Worm (Caenorhabditis elegans): Measurements from ENCODE around the gene pdi-6.

Gene pdi-6

DNA sequence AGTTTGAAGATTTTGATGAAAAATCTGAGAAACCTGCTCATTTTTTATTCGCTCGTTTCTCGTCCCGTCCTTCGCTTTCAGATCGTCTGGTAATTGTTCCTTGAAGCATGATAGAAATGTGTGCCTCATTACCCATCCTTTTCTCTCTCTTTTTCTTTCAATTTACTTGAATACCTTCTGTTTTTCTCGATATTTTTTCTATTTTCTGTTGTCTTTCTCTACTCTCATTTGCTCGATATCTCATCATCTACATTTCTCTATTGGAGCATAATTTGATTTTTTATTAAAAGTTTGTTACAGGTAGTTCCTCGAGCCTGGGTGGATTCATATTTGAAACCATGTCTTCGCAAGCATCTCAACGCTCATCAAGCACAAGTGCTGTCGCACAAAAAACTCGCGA is 18.1 kb downstream of the pdi-6 start, which contains the start of gene ubc-17:
TSS of gene ubc-17 (plus strand) at position 301 of the 400 bp plus-strand sequence.
- TF ChIP-seq swsn-7 (tag; optimal IDR thresholded peaks at IDR 0.05) = no peak
- no peak for TF ChIP-seq aly-2 (tag; optimal IDR thresholded peaks at IDR 0.05)
- TF ChIP-seq lin-14 (GFP tag; optimal IDR thresholded peaks at IDR 0.05) = peak; percentile 9
- TF ChIP-seq nhr-12 (tag; optimal IDR thresholded peaks at IDR 0.05) = no peak

DNA sequence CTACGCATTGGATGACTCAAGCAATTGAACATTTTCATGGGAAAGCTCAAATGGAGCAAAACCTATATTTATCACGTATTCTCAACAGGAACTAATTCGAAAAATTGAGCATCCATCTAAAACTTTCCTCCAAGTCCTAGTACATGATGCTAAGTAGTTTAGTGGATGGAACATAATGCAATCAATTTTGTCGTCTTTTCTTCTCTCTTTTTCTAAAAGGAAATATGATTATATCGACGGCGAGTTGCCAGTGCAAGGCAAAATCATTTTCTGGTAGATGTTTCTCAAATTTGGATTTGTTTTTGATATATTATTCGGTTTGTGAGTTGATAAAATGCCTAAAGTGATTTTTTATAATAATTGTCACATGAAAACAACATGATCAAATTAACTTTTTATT is 27.6 kb downstream of the pdi-6 start:
- TF ChIP-seq isw-1 (GFP tag; IDR thresholded peaks at IDR 0.05) = no peak
- TF ChIP-seq swsn-7 (tag; optimal IDR thresholded peaks at IDR 0.05) = peak; percentile 0
- TF ChIP-seq nhr-47 (tag; optimal IDR thresholded peaks at IDR 0.05) = peak; percentile 27
- TF ChIP-seq mab-9 (GFP tag; IDR thresholded peaks at IDR 0.05) = no peak
- TF ChIP-seq lin-14 (GFP tag; optimal IDR thresholded peaks at IDR 0.05) = peak; percentile 80
- TF ChIP-seq lsy-2 (tag; optimal IDR thresholded peaks at IDR 0.05) = no peak
- TF ChIP-seq tbx-2 (tag; optimal IDR thresholded peaks at IDR 0.05) = peak; percentile 63
- no peak for TF ChIP-seq dsc-1 (tag; optimal IDR thresholded peaks at IDR 0.05)
- peak; percentile 21 for TF ChIP-seq nhr-71 (tag; optimal IDR thresholded peaks at IDR 0.05)
- no peak for TF ChIP-seq F16B12.6 (tag; optimal IDR thresholded peaks at IDR 0.05)
- peak; percentile 13 for TF ChIP-seq xbp-1 (tag; optimal IDR thresholded peaks at IDR 0.05)
- TF ChIP-seq ceh-90 (tag; optimal IDR thresholded peaks at IDR 0.05) = no peak
- TF ChIP-seq fkh-4 (tag; optimal IDR thresholded peaks at IDR 0.05; ENCODE audit: borderline replicate concordance) = no peak
- peak; percentile 94 for TF ChIP-seq ces-1 (GFP tag; optimal IDR thresholded peaks at IDR 0.05)

DNA sequence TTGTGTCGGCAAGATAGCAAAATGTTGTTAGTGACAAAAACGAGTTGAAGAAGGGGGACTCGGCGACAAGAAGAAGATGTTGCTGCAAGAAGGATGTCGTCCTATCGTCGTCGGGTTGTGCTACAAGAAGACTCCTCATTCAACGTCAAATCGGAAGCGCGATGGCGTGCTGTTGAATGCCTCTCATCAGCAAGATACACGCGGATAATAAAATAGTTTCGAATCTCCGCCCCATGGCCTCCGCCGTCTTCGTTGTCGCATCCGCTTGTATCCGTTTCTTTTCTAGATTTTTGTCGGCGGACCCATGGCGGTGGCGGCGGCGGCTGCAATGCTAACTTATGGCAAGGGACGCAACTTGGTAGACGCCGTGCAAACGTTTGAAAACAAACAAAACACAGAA is 30.4 kb downstream of the pdi-6 start:
- no peak for TF ChIP-seq alr-1 (tag; optimal IDR thresholded peaks at IDR 0.05; ENCODE audit: borderline replicate concordance)
- TF ChIP-seq hpl-2 (GFP tag; optimal IDR thresholded peaks at IDR 0.05) = no peak
- no peak for TF ChIP-seq lir-3 (tag; optimal IDR thresholded peaks at IDR 0.05; ENCODE audit: poor library complexity)
- TF ChIP-seq tlp-1 (tag; optimal IDR thresholded peaks at IDR 0.05) = no peak
- TF ChIP-seq C16A3.4 (tag; optimal IDR thresholded peaks at IDR 0.05) = no peak
- TF ChIP-seq lin-14 (GFP tag; optimal IDR thresholded peaks at IDR 0.05) = peak; percentile 50
- TF ChIP-seq fkh-10 (GFP tag; optimal IDR thresholded peaks at IDR 0.05) = peak; percentile 62
- no peak for TF ChIP-seq hlh-4 (tag; optimal IDR thresholded peaks at IDR 0.05)

DNA sequence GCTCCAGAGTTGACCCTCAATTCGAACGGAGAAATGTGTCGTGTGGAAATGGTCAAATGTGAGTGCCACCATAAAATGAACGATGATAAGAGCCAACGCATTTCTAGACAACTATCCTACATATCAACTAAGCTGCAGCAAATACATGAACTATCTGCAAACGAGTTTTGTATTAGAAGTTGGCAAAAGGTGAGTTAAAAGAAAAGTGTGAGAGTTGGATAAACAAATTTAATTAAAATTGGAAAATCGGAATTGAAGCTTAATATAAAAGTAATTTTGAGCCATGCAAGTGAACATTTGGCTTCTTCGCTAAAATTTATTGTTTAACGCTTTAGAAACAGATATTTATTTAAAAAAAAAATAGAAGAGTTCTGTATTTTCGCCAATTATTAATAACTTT is 32.4 kb downstream of the pdi-6 start, which contains the start of gene cest-19:
TSS of gene cest-19 (minus strand) at position 101 of the 400 bp plus-strand sequence.
- no peak for TF ChIP-seq egl-27 (tag; optimal IDR thresholded peaks at IDR 0.05)

DNA sequence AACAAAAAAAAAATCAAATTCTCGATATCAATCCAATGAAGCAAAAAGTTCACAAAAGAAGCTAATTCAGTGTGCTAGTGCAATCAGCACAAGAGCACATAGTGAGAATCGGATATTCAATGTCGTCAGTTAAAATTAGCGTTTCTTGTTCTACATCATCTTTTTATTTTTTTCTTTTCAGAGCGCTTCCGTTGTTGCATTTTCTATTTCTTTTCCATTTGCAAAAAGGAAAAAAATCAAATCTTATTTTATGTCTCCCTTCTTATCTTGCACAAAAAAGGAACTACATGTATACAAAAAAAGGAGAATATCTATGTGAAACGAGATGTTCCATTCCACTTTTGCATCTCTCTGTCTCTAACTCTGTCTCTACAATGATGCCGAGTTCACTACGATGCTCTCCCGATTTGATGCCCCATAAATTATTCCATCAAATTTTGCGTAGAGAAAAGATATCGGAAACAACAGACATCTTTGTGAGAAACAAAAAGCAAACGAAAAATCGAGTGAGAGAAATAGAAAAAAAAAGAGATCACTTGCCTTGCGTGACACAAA is 34.6 kb downstream of the pdi-6 start:
- no peak for TF ChIP-seq lir-3 (tag; optimal IDR thresholded peaks at IDR 0.05; ENCODE audit: poor library complexity)
- TF ChIP-seq fkh-10 (GFP tag; optimal IDR thresholded peaks at IDR 0.05) = peak; percentile 53
- TF ChIP-seq lin-14 (GFP tag; optimal IDR thresholded peaks at IDR 0.05) = peak; percentile 50

DNA sequence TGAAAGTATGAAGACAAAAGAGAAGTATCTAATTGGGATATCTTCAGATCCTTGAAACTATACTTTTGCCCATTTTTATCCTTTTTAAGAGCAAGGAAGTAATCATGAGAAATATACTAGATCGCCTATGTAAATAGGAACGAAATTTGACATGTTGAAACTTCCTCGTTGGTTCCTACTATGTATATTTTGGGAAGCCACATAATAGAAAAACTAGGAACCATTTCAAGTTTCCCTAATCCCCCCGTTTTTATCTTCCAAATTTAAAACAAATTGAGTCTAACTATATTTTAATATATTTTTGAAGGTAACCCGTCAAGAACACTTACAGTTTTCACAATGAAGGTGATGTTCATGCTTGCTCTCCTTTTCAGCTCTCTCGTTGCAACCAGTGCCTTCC is 39.5 kb downstream of the pdi-6 start, which contains the start of gene flp-26:
TSS of gene flp-26 (plus strand) at position 301 of the 400 bp plus-strand sequence.
- TF ChIP-seq elt-3 (tag; optimal IDR thresholded peaks at IDR 0.05) (no peak), unc-130 (tag; optimal IDR thresholded peaks at IDR 0.05) (no peak), efl-3 (GFP tag; optimal IDR thresholded peaks at IDR 0.05) (no peak), pqm-1 (tag; optimal IDR thresholded peaks at IDR 0.05) (no peak), Y116A8C.19 (tag; optimal IDR thresholded peaks at IDR 0.05; ENCODE audit: borderline replicate concordance) (no peak), mdl-1 (tag; optimal IDR thresholded peaks at IDR 0.05) (no peak)
